Worm (Caenorhabditis elegans) whole organism, L1 larva: ENCODE data around the gene T23E1.3.

ENCODE experiments used
- C04F5.9 ChIP-seq: sonication (generic microtip); optimal IDR thresholded peaks from 2 replicates; lab custom pipeline; 2016; ENCODE audit warnings: missing genetic modification characterization, missing compliant biosample characterization
- C16A3.4 ChIP-seq: fragments of 150-350 bp; optimal IDR thresholded peaks from 2 replicates; lab custom pipeline; 2014; ENCODE audit warnings: missing biosample characterization, missing genetic modification characterization
- Y116A8C.19 ChIP-seq: sonication (generic microtip); optimal IDR thresholded peaks from 2 replicates; lab custom pipeline; 2016; ENCODE audit warnings: missing compliant biosample characterization, missing genetic modification characterization, borderline replicate concordance
- aly-2 ChIP-seq: fragments of 150-350 bp; optimal IDR thresholded peaks from 2 replicates; lab custom pipeline; 2014; ENCODE audit warnings: missing biosample characterization, missing genetic modification characterization
- ama-1 ChIP-seq: fragments of 150-350 bp; optimal IDR thresholded peaks from 2 replicates; lab custom pipeline; 2014
- blmp-1 ChIP-seq: fragments of 150-350 bp; optimal IDR thresholded peaks from 2 replicates; lab custom pipeline; 2014; ENCODE audit warnings: missing biosample characterization, missing genetic modification characterization
- ceh-88 ChIP-seq: fragments of 200-800 bp; sonication (Bioruptor generic); IDR thresholded peaks from 2 replicates; pipeline ENCODE4 v1.3.6; 2022; ENCODE audit warnings: missing genetic modification characterization, missing compliant biosample characterization
- ceh-90 ChIP-seq: sonication (generic microtip); optimal IDR thresholded peaks from 2 replicates; lab custom pipeline; 2016; ENCODE audit warnings: missing genetic modification characterization, missing compliant biosample characterization
- dsc-1 ChIP-seq: sonication (generic microtip); optimal IDR thresholded peaks from 2 replicates; lab custom pipeline; 2016; ENCODE audit warnings: mild to moderate bottlenecking, missing genetic modification characterization, missing compliant biosample characterization
- egl-27 ChIP-seq, 2 experiments: fragments of 150-350 bp in 1 of 2; sonication (generic microtip); optimal IDR thresholded peaks; 3 replicates each; lab custom pipeline; 2017 to 2018; ENCODE audit warnings: missing biosample characterization in 2 of 2, missing genetic modification characterization in 2 of 2, missing genetic modification reagents in 2 of 2
- elt-2 ChIP-seq: sonication (generic microtip); optimal IDR thresholded peaks from 2 replicates; lab custom pipeline; 2016; ENCODE audit warnings: missing genetic modification characterization, mild to moderate bottlenecking, inconsistent platforms, missing compliant biosample characterization, missing genetic modification reagents
- fkh-10 ChIP-seq: sonication (generic microtip); optimal IDR thresholded peaks from 2 replicates; lab custom pipeline; 2017; ENCODE audit warnings: missing biosample characterization, missing genetic modification reagents, missing genetic modification characterization
- fkh-4 ChIP-seq: sonication (generic microtip); optimal IDR thresholded peaks from 2 replicates; lab custom pipeline; 2016; ENCODE audit warnings: missing compliant biosample characterization, missing genetic modification characterization, borderline replicate concordance
- irx-1 ChIP-seq: sonication (generic microtip); optimal IDR thresholded peaks from 2 replicates; lab custom pipeline; 2016; ENCODE audit warnings: missing genetic modification characterization, missing compliant biosample characterization
- isw-1 ChIP-seq: fragments of 200-800 bp; sonication (Bioruptor generic); IDR thresholded peaks from 2 replicates; pipeline ENCODE4 v1.3.6; 2022; ENCODE audit warnings: missing genetic modification characterization, missing compliant biosample characterization
- jun-1 ChIP-seq: fragments of 150-350 bp; optimal IDR thresholded peaks from 2 replicates; lab custom pipeline; 2014; ENCODE audit warnings: missing biosample characterization, missing genetic modification reagents, missing genetic modification characterization
- lin-13 ChIP-seq: fragments of 150-350 bp; optimal IDR thresholded peaks from 2 replicates; lab custom pipeline; 2014; ENCODE audit warnings: missing biosample characterization, missing genetic modification reagents, missing genetic modification characterization
- lin-14 ChIP-seq: fragments of 200-800 bp; sonication (Bioruptor generic); optimal IDR thresholded peaks from 2 replicates; lab custom pipeline; 2018; ENCODE audit warnings: mild to moderate bottlenecking, missing genetic modification characterization, moderate library complexity, missing compliant biosample characterization
- lin-35 ChIP-seq, 2 experiments: fragments of 150-350 bp; optimal IDR thresholded peaks; 2 replicates each; lab custom pipeline; 2014; ENCODE audit warnings: missing biosample characterization in 2 of 2, missing genetic modification characterization in 2 of 2, missing genetic modification reagents in 2 of 2
- lir-3 ChIP-seq: sonication (generic microtip); optimal IDR thresholded peaks from 2 replicates; lab custom pipeline; 2016; ENCODE audit warnings: mild to moderate bottlenecking, missing genetic modification characterization, moderate library complexity, missing compliant biosample characterization; ENCODE audit not compliant: poor library complexity
- lsy-2 ChIP-seq, 2 experiments: fragments of 150-350 bp; optimal IDR thresholded peaks; 2 replicates each; lab custom pipeline; 2014; ENCODE audit warnings: missing biosample characterization in 2 of 2, missing genetic modification characterization in 2 of 2
- mab-9 ChIP-seq: fragments of 200-800 bp; sonication (Bioruptor generic); IDR thresholded peaks from 2 replicates; pipeline ENCODE4 v1.3.6; 2022; ENCODE audit warnings: missing genetic modification reagents, missing genetic modification characterization, missing compliant biosample characterization
- mdl-1 ChIP-seq, 2 experiments: fragments of 150-350 bp; optimal IDR thresholded peaks; 2 replicates each; lab custom pipeline; 2014 to 2017; ENCODE audit warnings: missing biosample characterization in 2 of 2, missing genetic modification characterization in 2 of 2, inconsistent platforms in 1 of 2
- mep-1 ChIP-seq: fragments of 150-350 bp; optimal IDR thresholded peaks from 2 replicates; lab custom pipeline; 2014; ENCODE audit warnings: missing biosample characterization, missing genetic modification characterization
- nhr-11 ChIP-seq: fragments of 150-350 bp; optimal IDR thresholded peaks from 2 replicates; lab custom pipeline; 2014; ENCODE audit warnings: missing biosample characterization, missing genetic modification characterization
- nhr-19 ChIP-seq: fragments of 200-800 bp; sonication (Bioruptor generic); conservative IDR thresholded peaks from 2 replicates; pipeline ENCODE4 v1.3.6; 2022; ENCODE audit warnings: missing genetic modification characterization, missing compliant biosample characterization
- nhr-20 ChIP-seq: sonication (generic microtip); optimal IDR thresholded peaks from 2 replicates; lab custom pipeline; 2016; ENCODE audit warnings: mild to moderate bottlenecking, missing genetic modification characterization, missing compliant biosample characterization
- nhr-237 ChIP-seq: fragments of 150-350 bp; optimal IDR thresholded peaks from 2 replicates; lab custom pipeline; 2014; ENCODE audit warnings: missing biosample characterization, missing genetic modification characterization
- nhr-28 ChIP-seq: fragments of 150-350 bp; optimal IDR thresholded peaks from 2 replicates; lab custom pipeline; 2014; ENCODE audit warnings: missing biosample characterization, missing genetic modification characterization
- nhr-47 ChIP-seq: sonication (generic microtip); optimal IDR thresholded peaks from 2 replicates; lab custom pipeline; 2016; ENCODE audit warnings: mild to moderate bottlenecking, missing genetic modification characterization, moderate library complexity, missing compliant biosample characterization
- nhr-71 ChIP-seq: sonication (generic microtip); optimal IDR thresholded peaks from 2 replicates; lab custom pipeline; 2016; ENCODE audit warnings: mild to moderate bottlenecking, missing genetic modification characterization, moderate library complexity, missing compliant biosample characterization
- nhr-85 ChIP-seq: sonication (generic microtip); peaks from one replicate; lab custom pipeline; 2016; ENCODE audit warnings: missing genetic modification characterization, inconsistent platforms, missing compliant biosample characterization
- nhr-90 ChIP-seq: sonication (generic microtip); optimal IDR thresholded peaks from 2 replicates; lab custom pipeline; 2016; ENCODE audit warnings: mild to moderate bottlenecking, missing genetic modification characterization, missing compliant biosample characterization; ENCODE audit not compliant: poor library complexity
- pag-3 ChIP-seq: sonication (generic microtip); optimal IDR thresholded peaks from 2 replicates; lab custom pipeline; 2017; ENCODE audit warnings: missing genetic modification characterization, mild to moderate bottlenecking, missing compliant biosample characterization, antibody characterized with exemption, borderline replicate concordance; ENCODE audit not compliant: insufficient read depth
- rnt-1 ChIP-seq: sonication (generic microtip); optimal IDR thresholded peaks from 2 replicates; lab custom pipeline; 2016; ENCODE audit warnings: mild to moderate bottlenecking, missing genetic modification characterization, moderate library complexity, missing compliant biosample characterization
- snu-23 ChIP-seq: sonication (generic microtip); optimal IDR thresholded peaks from 2 replicates; lab custom pipeline; 2016; ENCODE audit warnings: missing genetic modification characterization, missing compliant biosample characterization
- sup-37 ChIP-seq: fragments of 200-800 bp; sonication (Bioruptor generic); optimal IDR thresholded peaks from 2 replicates; lab custom pipeline; 2018; ENCODE audit warnings: mild to moderate bottlenecking, missing genetic modification characterization, missing compliant biosample characterization
- swsn-7 ChIP-seq: sonication (generic microtip); optimal IDR thresholded peaks from 2 replicates; lab custom pipeline; 2016; ENCODE audit warnings: missing genetic modification characterization, missing compliant biosample characterization
- tbx-2 ChIP-seq: sonication (generic microtip); optimal IDR thresholded peaks from 2 replicates; lab custom pipeline; 2016; ENCODE audit warnings: missing genetic modification characterization, missing compliant biosample characterization
- tlp-1 ChIP-seq: fragments of 150-350 bp; optimal IDR thresholded peaks from 2 replicates; lab custom pipeline; 2014; ENCODE audit warnings: missing biosample characterization, missing genetic modification characterization
- unc-130 ChIP-seq: fragments of 150-350 bp; optimal IDR thresholded peaks from 2 replicates; lab custom pipeline; 2017; ENCODE audit warnings: missing biosample characterization, missing genetic modification characterization, inconsistent platforms
- unc-86 ChIP-seq: sonication (generic microtip); optimal IDR thresholded peaks from 2 replicates; lab custom pipeline; 2016; ENCODE audit warnings: missing genetic modification characterization, missing compliant biosample characterization
- unc-98 ChIP-seq: fragments of 200-800 bp; sonication (Bioruptor generic); IDR thresholded peaks from 2 replicates; pipeline ENCODE4 v1.3.6; 2022; ENCODE audit warnings: missing genetic modification characterization, missing compliant biosample characterization
- vab-15 ChIP-seq: sonication (generic microtip); optimal IDR thresholded peaks from 2 replicates; lab custom pipeline; 2017; ENCODE audit warnings: missing genotype, mild to moderate bottlenecking, missing genetic modification characterization, missing compliant biosample characterization
- xbp-1 ChIP-seq: sonication (generic microtip); optimal IDR thresholded peaks from 2 replicates; lab custom pipeline; 2016; ENCODE audit warnings: missing genetic modification characterization, missing compliant biosample characterization
- zag-1 ChIP-seq: fragments of 150-350 bp; optimal IDR thresholded peaks from 2 replicates; lab custom pipeline; 2014; ENCODE audit warnings: missing biosample characterization, missing genetic modification characterization
- ztf-11 ChIP-seq, 2 experiments: sonication (generic microtip); optimal IDR thresholded peaks; 2 replicates each; lab custom pipeline; 2016 to 2017; ENCODE audit warnings: missing genetic modification characterization in 2 of 2, missing biosample characterization in 1 of 2, missing compliant biosample characterization in 1 of 2
- ztf-4 ChIP-seq: fragments of 150-350 bp; optimal IDR thresholded peaks from 2 replicates; lab custom pipeline; 2014; ENCODE audit warnings: missing biosample characterization, missing genetic modification characterization

T23E1.3 gene

DNA sequence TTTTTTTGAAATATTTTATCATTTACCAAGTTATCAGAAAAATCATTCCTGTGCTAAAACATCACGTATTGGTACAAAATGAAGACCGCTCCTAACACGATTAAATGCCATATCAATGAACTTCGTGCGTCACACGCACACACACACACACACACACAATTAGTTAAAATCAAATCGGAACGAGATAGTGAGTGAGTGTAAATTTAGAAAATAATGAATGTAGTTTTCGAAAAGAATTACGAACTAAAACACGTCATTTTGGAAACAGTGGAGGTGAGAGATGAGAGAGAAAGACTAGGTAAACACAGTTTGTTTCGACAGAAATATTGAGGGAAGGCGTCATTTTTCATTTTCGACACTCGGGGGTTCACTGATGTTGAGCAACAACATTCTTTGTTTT lies 21.2 kb downstream of the T23E1.3 start:
- TF ChIP-seq Y116A8C.19 (tag; lab: Kevin White, UChicago): no peak
- peak; percentile 71 for TF ChIP-seq nhr-85 (tag; lab: Kevin White, UChicago)
- TF ChIP-seq C04F5.9 (tag; lab: Kevin White, UChicago): no peak
- peak; percentile 68 for TF ChIP-seq lin-14 (GFP tag; lab: Kevin White, UChicago)
- TF ChIP-seq egl-27 (tag; optimal IDR thresholded peaks at IDR 0.05; lab: Kevin White, UChicago): no peak
- no peak for TF ChIP-seq unc-130 (tag; lab: Kevin White, UChicago)
- peak in 1 of 2 experiments; percentile 25 for TF ChIP-seq lin-35 (GFP tag; optimal IDR thresholded peaks at IDR 0.05; lab: Kevin White, UChicago)
- TF ChIP-seq irx-1: no peak
- TF ChIP-seq nhr-20 (tag; lab: Kevin White, UChicago): peak; percentile 42
- TF ChIP-seq nhr-71 (tag; lab: Kevin White, UChicago): peak; percentile 36
- TF ChIP-seq blmp-1 (tag; lab: Kevin White, UChicago): peak; percentile 24
- TF ChIP-seq lsy-2 (tag; optimal IDR thresholded peaks at IDR 0.05; lab: Kevin White, UChicago): peak in 1 of 2 experiments; percentile 37
- peak; percentile 15 for TF ChIP-seq nhr-47
- peak; percentile 39 for TF ChIP-seq elt-2 (tag; lab: Kevin White, UChicago)
- TF ChIP-seq C16A3.4 (tag; lab: Kevin White, UChicago): no peak
- peak; percentile 10 for TF ChIP-seq snu-23
- TF ChIP-seq fkh-4: no peak
- no peak for TF ChIP-seq mep-1 (tag; lab: Kevin White, UChicago)
- no peak for TF ChIP-seq rnt-1 (tag; lab: Kevin White, UChicago)
- TF ChIP-seq jun-1 (tag; lab: Kevin White, UChicago): peak; percentile 25
- TF ChIP-seq nhr-28 (tag; lab: Kevin White, UChicago): no peak
- TF ChIP-seq unc-86: no peak
- TF ChIP-seq mab-9 (GFP tag; lab: Robert Waterston, UW): no peak
- TF ChIP-seq nhr-19: no peak
- no peak for TF ChIP-seq tbx-2 (tag; lab: Kevin White, UChicago)
- no peak for TF ChIP-seq sup-37 (GFP tag; lab: Kevin White, UChicago)
- no peak for TF ChIP-seq unc-98 (GFP tag; lab: Robert Waterston, UW)
- TF ChIP-seq, all 84 proteins: peak for 11

DNA sequence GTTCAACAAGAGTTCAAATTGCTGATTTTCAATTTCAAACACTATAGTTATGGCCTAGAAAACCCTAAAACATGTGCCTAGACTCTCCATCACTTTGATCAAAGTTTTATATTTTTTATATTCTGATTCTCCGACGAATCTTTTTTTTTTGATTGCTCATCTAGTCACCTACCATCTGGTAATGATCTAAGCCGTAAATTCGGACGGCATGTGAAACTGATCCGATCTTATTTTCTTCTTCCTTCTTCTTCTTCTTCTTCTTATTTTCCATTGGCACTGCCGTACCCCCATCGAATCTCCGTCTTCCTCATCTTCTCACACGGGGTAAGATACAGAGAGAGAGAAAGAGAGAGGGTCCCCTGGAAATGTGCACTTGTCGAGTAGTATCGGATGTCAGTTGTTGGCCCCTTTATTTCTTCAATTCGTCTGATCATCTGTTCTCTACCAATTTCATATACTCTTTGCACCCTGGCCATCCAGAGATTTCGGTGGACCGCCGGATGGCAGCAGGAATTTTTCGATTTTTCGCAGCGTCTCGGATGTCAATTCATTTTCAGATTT lies 23.0 kb downstream of the T23E1.3 start:
- TF ChIP-seq lir-3 (tag; lab: Kevin White, UChicago): no peak
- TF ChIP-seq nhr-11 (tag; lab: Kevin White, UChicago): no peak
- TF ChIP-seq swsn-7 (tag; lab: Kevin White, UChicago): peak; percentile 22
- TF ChIP-seq lin-14 (GFP tag; lab: Kevin White, UChicago): peak; percentile 67
- TF ChIP-seq fkh-10: no peak
- TF ChIP-seq snu-23: peak; percentile 44
- no peak for TF ChIP-seq ztf-4 (tag; lab: Kevin White, UChicago)
- TF ChIP-seq lin-35 (GFP tag; optimal IDR thresholded peaks at IDR 0.05; lab: Kevin White, UChicago): no peak
- TF ChIP-seq tbx-2 (tag; lab: Kevin White, UChicago): peak; percentile 24
- TF ChIP-seq unc-86: no peak
- no peak for TF ChIP-seq ceh-88 (GFP tag; lab: Robert Waterston, UW)
- TF ChIP-seq nhr-85 (tag; lab: Kevin White, UChicago): no peak
- no peak for TF ChIP-seq nhr-237
- TF ChIP-seq jun-1 (tag; lab: Kevin White, UChicago): no peak
- TF ChIP-seq ama-1 (lab: Kevin White, UChicago): no peak
- no peak for TF ChIP-seq nhr-90 (tag; lab: Kevin White, UChicago)
- no peak for TF ChIP-seq mdl-1 (tag; optimal IDR thresholded peaks at IDR 0.05; lab: Kevin White, UChicago)
- TF ChIP-seq aly-2 (tag; lab: Kevin White, UChicago): no peak
- TF ChIP-seq nhr-71 (tag; lab: Kevin White, UChicago): peak; percentile 51
- TF ChIP-seq lsy-2 (tag; optimal IDR thresholded peaks at IDR 0.05; lab: Kevin White, UChicago): peak in 1 of 2 experiments; percentile 48
- TF ChIP-seq nhr-20 (tag; lab: Kevin White, UChicago): no peak
- peak; percentile 91 for TF ChIP-seq fkh-4
- TF ChIP-seq ztf-11 (tag; optimal IDR thresholded peaks at IDR 0.05; lab: Kevin White, UChicago): no peak
- peak; percentile 29 for TF ChIP-seq unc-130 (tag; lab: Kevin White, UChicago)
- no peak for TF ChIP-seq vab-15 (tag; lab: Kevin White, UChicago)
- TF ChIP-seq xbp-1 (tag; lab: Kevin White, UChicago): peak; percentile 7
- TF ChIP-seq lin-13 (GFP tag; lab: Kevin White, UChicago): no peak
- TF ChIP-seq pag-3: peak; percentile 97
- TF ChIP-seq rnt-1 (tag; lab: Kevin White, UChicago): peak; percentile 40
- no peak for TF ChIP-seq nhr-28 (tag; lab: Kevin White, UChicago)
- TF ChIP-seq ceh-90 (tag; lab: Kevin White, UChicago): no peak
- no peak for TF ChIP-seq zag-1 (tag; lab: Kevin White, UChicago)
- TF ChIP-seq sup-37 (GFP tag; lab: Kevin White, UChicago): no peak
- TF ChIP-seq nhr-47: peak; percentile 3
- no peak; the same call in 1 of the 2 replicates for TF ChIP-seq isw-1 (GFP tag; lab: Robert Waterston, UW)
- TF ChIP-seq tlp-1 (tag; lab: Kevin White, UChicago): no peak
- TF ChIP-seq dsc-1 (tag; lab: Kevin White, UChicago): peak; percentile 98
